Fruit fly (Drosophila melanogaster) whole organism, embryonic: ENCODE data around the gene CG18301.

Source experiments
- CG10565 ChIP-seq: fragments of 200-800 bp; sonication (Bioruptor generic); optimal IDR thresholded peaks from 3 replicates; lab custom pipeline; 2016; ENCODE audit warnings: missing biosample characterization, mild to moderate bottlenecking, missing genetic modification characterization
- CG4617 ChIP-seq: fragments of 200-800 bp; sonication (Bioruptor generic); optimal IDR thresholded peaks from 3 replicates; lab custom pipeline; 2016; ENCODE audit warnings: missing biosample characterization, missing genetic modification characterization, borderline replicate concordance
- Lim3 ChIP-seq: fragments of 200-800 bp; sonication (Bioruptor generic); IDR thresholded peaks from 2 replicates; pipeline ENCODE4 v1.3.6; 2022; ENCODE audit warnings: missing biosample characterization, missing genetic modification characterization
- run ChIP-seq: fragments of 200-800 bp; sonication (Bioruptor generic); optimal IDR thresholded peaks from 3 replicates; lab custom pipeline; 2018; ENCODE audit warnings: missing biosample characterization, mild to moderate bottlenecking, missing genetic modification characterization

DNA sequence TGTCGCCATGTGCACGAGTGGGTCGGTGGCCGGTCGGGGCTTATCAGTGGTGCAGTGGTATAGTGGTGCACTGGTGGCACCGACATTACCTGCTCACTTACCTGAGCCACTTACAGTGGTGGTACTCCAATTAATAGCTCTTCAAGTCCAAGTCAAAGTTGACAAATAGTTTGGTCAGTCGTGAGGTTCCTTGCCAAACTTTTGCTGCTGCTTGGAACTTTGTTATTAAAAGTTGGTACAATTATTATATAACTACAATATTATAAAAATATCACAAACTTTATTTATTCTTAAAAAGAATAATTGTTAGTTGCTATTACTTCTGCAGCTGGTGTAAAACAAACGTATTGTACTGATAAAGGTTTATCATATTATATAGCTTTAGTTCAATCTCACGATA is 12.4 kb downstream of the CG18301 start:
- TF ChIP-seq CG10565 (GFP tag; lab: Kevin White, UChicago) (no peak), CG4617 (GFP tag; lab: Kevin White, UChicago) (no peak), run (tag; lab: Kevin White, UChicago) (no peak), Lim3 (GFP tag; lab: Robert Waterston, UW) (no peak)
